Fruit fly (Drosophila melanogaster) whole organism, embryonic: ENCODE data around the gene CG33306.

ENCODE experiments used
- Atf6 ChIP-seq: fragments of 200-800 bp; sonication (Bioruptor generic); IDR thresholded peaks from 2 replicates; pipeline ENCODE4 v1.3.6; 2022; ENCODE audit warnings: missing biosample characterization, missing genetic modification characterization
- B-H2 ChIP-seq: fragments of 200-800 bp; sonication (Bioruptor generic); optimal IDR thresholded peaks from 2 replicates; lab custom pipeline; 2018; ENCODE audit warnings: missing biosample characterization, mild to moderate bottlenecking, missing genetic modification characterization
- CG1024 ChIP-seq: fragments of 200-800 bp; sonication (Bioruptor generic); IDR thresholded peaks from 2 replicates; pipeline ENCODE4 v1.3.6; 2022; ENCODE audit warnings: missing biosample characterization, missing genetic modification characterization
- CG10462 ChIP-seq: fragments of 200-800 bp; sonication (Bioruptor generic); optimal IDR thresholded peaks from 2 replicates; lab custom pipeline; 2016; ENCODE audit warnings: missing biosample characterization, missing genetic modification characterization
- CG10565 ChIP-seq: fragments of 200-800 bp; sonication (Bioruptor generic); optimal IDR thresholded peaks from 3 replicates; lab custom pipeline; 2016; ENCODE audit warnings: missing biosample characterization, mild to moderate bottlenecking, missing genetic modification characterization
- CG12071 ChIP-seq: fragments of 200-800 bp; sonication (Bioruptor generic); optimal IDR thresholded peaks from 3 replicates; lab custom pipeline; 2018; ENCODE audit warnings: missing biosample characterization, mild to moderate bottlenecking, missing genetic modification characterization
- CG13424 ChIP-seq: fragments of 200-800 bp; sonication (Bioruptor generic); optimal IDR thresholded peaks from 2 replicates; lab custom pipeline; 2019; ENCODE audit warnings: missing biosample characterization, mild to moderate bottlenecking, missing genetic modification characterization, moderate library complexity
- CG14014 ChIP-seq: fragments of 200-800 bp; sonication (Bioruptor generic); IDR thresholded peaks from 2 replicates; pipeline ENCODE4 v1.3.6; 2022; ENCODE audit warnings: missing biosample characterization, missing genetic modification characterization
- CG1529 ChIP-seq: fragments of 200-800 bp; sonication (Bioruptor generic); optimal IDR thresholded peaks from 3 replicates; lab custom pipeline; 2018; ENCODE audit warnings: missing biosample characterization, missing genetic modification characterization
- CG15601 ChIP-seq: fragments of 200-800 bp; sonication (Bioruptor generic); optimal IDR thresholded peaks from 3 replicates; lab custom pipeline; 2019; ENCODE audit warnings: missing biosample characterization, mild to moderate bottlenecking, missing genetic modification characterization, moderate library complexity
- CG2120 ChIP-seq: fragments of 200-800 bp; sonication (Bioruptor generic); optimal IDR thresholded peaks from 3 replicates; lab custom pipeline; 2016; ENCODE audit warnings: missing biosample characterization, missing genetic modification characterization
- CG2199 ChIP-seq: fragments of 200-800 bp; sonication (Bioruptor generic); IDR thresholded peaks from 3 replicates; pipeline ENCODE4 v1.3.6; 2022; ENCODE audit warnings: missing biosample characterization, missing genetic modification characterization
- CG3065 ChIP-seq: fragments of 200-800 bp; sonication (Bioruptor generic); optimal IDR thresholded peaks from 2 replicates; lab custom pipeline; 2016; ENCODE audit warnings: missing biosample characterization, missing genetic modification characterization
- CG31224 ChIP-seq: fragments of 200-800 bp; sonication (Bioruptor generic); IDR thresholded peaks from 2 replicates; pipeline ENCODE4 v1.3.6; 2022; ENCODE audit warnings: missing biosample characterization, missing genetic modification characterization
- CG3163 ChIP-seq: fragments of 200-800 bp; sonication (Bioruptor generic); optimal IDR thresholded peaks from 3 replicates; lab custom pipeline; 2016; ENCODE audit warnings: missing biosample characterization, missing genetic modification characterization
- CG3281 ChIP-seq: fragments of 200-800 bp; sonication (Bioruptor generic); optimal IDR thresholded peaks from 3 replicates; lab custom pipeline; 2017; ENCODE audit warnings: missing biosample characterization, mild to moderate bottlenecking, missing genetic modification characterization
- CG34376 ChIP-seq: fragments of 200-800 bp; sonication (Bioruptor generic); optimal IDR thresholded peaks from 2 replicates; lab custom pipeline; 2018; ENCODE audit warnings: missing biosample characterization, mild to moderate bottlenecking, missing genetic modification characterization
- CG3726 ChIP-seq: fragments of 200-800 bp; sonication (Bioruptor generic); IDR thresholded peaks from 3 replicates; pipeline ENCODE4, ENCODE4 v1.3.6; 2022; ENCODE audit warnings: missing biosample characterization, missing genetic modification characterization
- CG4360 ChIP-seq: fragments of 200-800 bp; sonication (Bioruptor generic); IDR thresholded peaks from 2 replicates; pipeline ENCODE4 v1.3.6; 2022; ENCODE audit warnings: missing biosample characterization, missing genetic modification characterization
- CG4707 ChIP-seq: fragments of 200-800 bp; sonication (Bioruptor generic); optimal IDR thresholded peaks from 2 replicates; lab custom pipeline; 2018; ENCODE audit warnings: missing biosample characterization, mild to moderate bottlenecking, missing genetic modification characterization, moderate library complexity
- CG5180 ChIP-seq: fragments of 200-800 bp; sonication (Bioruptor generic); optimal IDR thresholded peaks from 3 replicates; lab custom pipeline; 2017; ENCODE audit warnings: missing biosample characterization, missing genetic modification characterization, mild to moderate bottlenecking, moderate library complexity, missing genetic modification reagents
- CG5245 ChIP-seq: fragments of 200-800 bp; sonication (Bioruptor generic); optimal IDR thresholded peaks from 3 replicates; lab custom pipeline; 2016; ENCODE audit warnings: missing biosample characterization, missing genetic modification characterization
- CG5953 ChIP-seq: fragments of 200-800 bp; sonication (Bioruptor generic); IDR thresholded peaks from 2 replicates; pipeline ENCODE4 v1.3.6; 2022; ENCODE audit warnings: missing biosample characterization, missing genetic modification characterization
- CG6175 ChIP-seq: fragments of 200-800 bp; sonication (Bioruptor generic); IDR thresholded peaks from 3 replicates; pipeline ENCODE4 v1.3.6; 2022; ENCODE audit warnings: missing biosample characterization, missing genetic modification characterization
- CG6765 ChIP-seq: fragments of 200-800 bp; sonication (Bioruptor generic); optimal IDR thresholded peaks from 3 replicates; lab custom pipeline; 2017; ENCODE audit warnings: missing biosample characterization, mild to moderate bottlenecking, missing genetic modification characterization
- CG9797 ChIP-seq: fragments of 200-800 bp; sonication (Bioruptor generic); optimal IDR thresholded peaks from 3 replicates; lab custom pipeline; 2018; ENCODE audit warnings: missing biosample characterization, mild to moderate bottlenecking, missing genetic modification characterization
- D ChIP-seq, 2 experiments: fragments of 200-800 bp in 1 of 2; fragments of >200 bp in 1 of 2; sonication (Bioruptor generic) in 1 of 2; optimal IDR thresholded peaks; 2 replicates in 1 of 2; 3 replicates in 1 of 2; lab custom pipeline; 2017; ENCODE audit warnings: mild to moderate bottlenecking in 1 of 2, missing biosample characterization in 1 of 2, missing genetic modification characterization in 1 of 2, missing genetic modification reagents in 1 of 2
- Drgx ChIP-seq: fragments of 200-800 bp; sonication (Bioruptor generic); IDR thresholded peaks from 2 replicates; pipeline ENCODE4 v1.3.6; 2022; ENCODE audit warnings: missing biosample characterization, missing genetic modification characterization
- H2.0 ChIP-seq: fragments of 200-800 bp; sonication (Bioruptor generic); IDR thresholded peaks from 2 replicates; pipeline ENCODE4 v1.3.6; 2022; ENCODE audit warnings: missing biosample characterization, missing genetic modification characterization
- HLH4C ChIP-seq: fragments of 200-800 bp; sonication (Bioruptor generic); IDR thresholded peaks from 3 replicates; pipeline ENCODE4 v1.3.6; 2022; ENCODE audit warnings: missing biosample characterization, missing genetic modification characterization; ENCODE audit not compliant: partially characterized antibody
- HmgD ChIP-seq: fragments of 200-800 bp; sonication (Bioruptor generic); optimal IDR thresholded peaks from 3 replicates; lab custom pipeline; 2016; ENCODE audit warnings: missing biosample characterization, missing genetic modification characterization
- Hr3 ChIP-seq: fragments of 200-800 bp; sonication (Bioruptor generic); optimal IDR thresholded peaks from 3 replicates; lab custom pipeline; 2016; ENCODE audit warnings: missing biosample characterization, missing genetic modification characterization
- Kr ChIP-seq: fragments of 200-800 bp; sonication (Bioruptor generic); optimal IDR thresholded peaks from 2 replicates; lab custom pipeline; 2017; ENCODE audit warnings: missing biosample characterization, mild to moderate bottlenecking, missing genetic modification characterization
- Med ChIP-seq: fragments of 200-800 bp; sonication (Bioruptor generic); peaks from one replicate; lab custom pipeline; 2016; ENCODE audit warnings: missing biosample characterization, missing genetic modification characterization, mild to moderate bottlenecking, inconsistent platforms, moderate library complexity
- Meics ChIP-seq: fragments of 200-800 bp; sonication (Bioruptor generic); optimal IDR thresholded peaks from 2 replicates; lab custom pipeline; 2017; ENCODE audit warnings: missing biosample characterization, mild to moderate bottlenecking, missing genetic modification characterization
- NfI ChIP-seq: fragments of 200-800 bp; sonication (Bioruptor generic); optimal IDR thresholded peaks from 3 replicates; lab custom pipeline; 2018; ENCODE audit warnings: missing biosample characterization, mild to moderate bottlenecking, missing genetic modification characterization, moderate library complexity
- Oli ChIP-seq: fragments of 200-800 bp; sonication (Bioruptor generic); optimal IDR thresholded peaks from 2 replicates; lab custom pipeline; 2018; ENCODE audit warnings: missing biosample characterization, mild to moderate bottlenecking, missing genetic modification characterization, moderate library complexity
- Sox102F ChIP-seq: fragments of 200-800 bp; sonication (Bioruptor generic); optimal IDR thresholded peaks from 2 replicates; lab custom pipeline; 2018; ENCODE audit warnings: missing biosample characterization, mild to moderate bottlenecking, missing genetic modification characterization, moderate library complexity
- Sry-β ChIP-seq: fragments of 200-800 bp; sonication (Bioruptor generic); optimal IDR thresholded peaks from 2 replicates; lab custom pipeline; 2018; ENCODE audit warnings: missing biosample characterization, mild to moderate bottlenecking, missing genetic modification characterization, moderate library complexity
- Tbp ChIP-seq: fragments of >200 bp; optimal IDR thresholded peaks from 2 replicates; lab custom pipeline; 2018; ENCODE audit warnings: missing biosample characterization, missing genetic modification characterization
- ash1 ChIP-seq: fragments of 200-800 bp; sonication (Bioruptor generic); optimal IDR thresholded peaks from 2 replicates; lab custom pipeline; 2018; ENCODE audit warnings: missing biosample characterization, mild to moderate bottlenecking, missing genetic modification characterization
- bbx ChIP-seq: fragments of 200-800 bp; sonication (Bioruptor generic); IDR thresholded peaks from 2 replicates; pipeline ENCODE4 v1.3.6; 2022; ENCODE audit warnings: missing biosample characterization, missing genetic modification characterization; ENCODE audit not compliant: partially characterized antibody
- fru ChIP-seq: fragments of >200 bp; optimal IDR thresholded peaks from 2 replicates; lab custom pipeline; 2017
- gcm2 ChIP-seq: fragments of 200-800 bp; sonication (Bioruptor generic); optimal IDR thresholded peaks from 2 replicates; lab custom pipeline; 2016; ENCODE audit warnings: missing biosample characterization, missing genetic modification characterization
- gfzf ChIP-seq: fragments of 200-800 bp; sonication (Bioruptor generic); optimal IDR thresholded peaks from 2 replicates; lab custom pipeline; 2016; ENCODE audit warnings: missing biosample characterization, mild to moderate bottlenecking, missing genetic modification characterization, moderate library complexity
- ken ChIP-seq: fragments of 200-800 bp; sonication (Bioruptor generic); IDR thresholded peaks from 3 replicates; pipeline ENCODE4 v1.3.6; 2022; ENCODE audit warnings: missing biosample characterization, missing genetic modification characterization
- nau ChIP-seq: fragments of 200-800 bp; sonication (Bioruptor generic); optimal IDR thresholded peaks from 3 replicates; lab custom pipeline; 2017; ENCODE audit warnings: missing biosample characterization, mild to moderate bottlenecking, missing genetic modification characterization, missing genetic modification reagents
- odd ChIP-seq: fragments of 200-800 bp; sonication (Bioruptor generic); optimal IDR thresholded peaks from 2 replicates; lab custom pipeline; 2017; ENCODE audit warnings: missing biosample characterization, mild to moderate bottlenecking, missing genetic modification characterization
- p53 ChIP-seq: fragments of 200-800 bp; sonication (Bioruptor generic); optimal IDR thresholded peaks from 2 replicates; lab custom pipeline; 2016; ENCODE audit warnings: missing biosample characterization, missing genetic modification characterization
- pnt ChIP-seq: fragments of 200-800 bp; sonication (Bioruptor generic); optimal IDR thresholded peaks from 3 replicates; lab custom pipeline; 2016; ENCODE audit warnings: missing biosample characterization, missing genetic modification characterization
- yki ChIP-seq: fragments of >200 bp; optimal IDR thresholded peaks from 3 replicates; lab custom pipeline; 2018
- zen2 ChIP-seq: fragments of 200-800 bp; sonication (Bioruptor generic); IDR thresholded peaks from 3 replicates; pipeline ENCODE4 v1.3.6; 2022; ENCODE audit warnings: missing biosample characterization, missing genetic modification characterization; ENCODE audit not compliant: partially characterized antibody

The CG33306 gene

dm6 chr2L:13833058-13833457 lies 10.5 kb downstream of the CG33306 start, which contains the start of the genes GatC, PolG2 and Polr2C (continued):
- TF ChIP-seq HLH4C (GFP tag; lab: Robert Waterston, UW) (peak; percentile 93), Drgx (no peak), CG6765 (no peak), fru (lab: Kevin White, UChicago) (no peak), CG2120 (GFP tag; lab: Kevin White, UChicago) (peak; percentile 70), CG5953 (GFP tag; lab: Robert Waterston, UW) (no peak), Atf6 (GFP tag; lab: Robert Waterston, UW) (no peak), Sry-β (GFP tag; lab: Kevin White, UChicago) (peak; percentile 81), CG4707 (GFP tag; lab: Kevin White, UChicago) (no peak), H2.0 (GFP tag; lab: Robert Waterston, UW) (peak; percentile 31; the same call in 1 of the 2 replicates), CG14014 (peak; percentile 43; the same call in 1 of the 2 replicates), Hr3 (GFP tag; lab: Kevin White, UChicago) (peak; percentile 52), CG3065 (GFP tag; lab: Kevin White, UChicago) (no peak), D (optimal IDR thresholded peaks at IDR 0.05; lab: Kevin White, UChicago) (no peak), D (GFP tag; optimal IDR thresholded peaks at IDR 0.05; lab: Kevin White, UChicago) (no peak), CG9797 (GFP tag; lab: Kevin White, UChicago) (peak; percentile 5), odd (GFP tag; lab: Kevin White, UChicago) (no peak), Tbp (GFP tag; lab: Kevin White, UChicago) (no peak), CG2199 (no peak), CG12071 (GFP tag; lab: Kevin White, UChicago) (no peak), ken (GFP tag; lab: Robert Waterston, UW) (peak; percentile 47; the same call in 1 of the 3 replicates), p53 (GFP tag; lab: Kevin White, UChicago) (no peak), Meics (no peak), gcm2 (GFP tag; lab: Kevin White, UChicago) (no peak), CG1529 (GFP tag; lab: Kevin White, UChicago) (no peak), CG15601 (tag; lab: Kevin White, UChicago) (peak; percentile 35), nau (GFP tag; lab: Kevin White, UChicago) (no peak), ash1 (GFP tag; lab: Kevin White, UChicago) (no peak), CG4360 (GFP tag; lab: Robert Waterston, UW) (no peak), yki (lab: Kevin White, UChicago) (no peak), CG3163 (GFP tag; lab: Kevin White, UChicago) (no peak), CG3726 (no peak), pnt (GFP tag; lab: Kevin White, UChicago) (peak; percentile 11), CG6175 (no peak), Kr (GFP tag; lab: Kevin White, UChicago) (peak; percentile 83), CG3281 (no peak), CG5245 (GFP tag; lab: Kevin White, UChicago) (no peak), gfzf (GFP tag; lab: Kevin White, UChicago) (peak; percentile 52), CG1024 (GFP tag; lab: Robert Waterston, UW) (no peak), B-H2 (GFP tag; lab: Kevin White, UChicago) (peak; percentile 22), CG34376 (GFP tag; lab: Kevin White, UChicago) (no peak), Oli (no peak), CG5180 (no peak), zen2 (GFP tag; lab: Robert Waterston, UW) (peak; percentile 56; the same call in 2 of the 3 replicates), Med (GFP tag; lab: Kevin White, UChicago) (peak; percentile 81), CG13424 (peak; percentile 43), bbx (GFP tag; lab: Robert Waterston, UW) (peak; percentile 76), CG10462 (GFP tag; lab: Kevin White, UChicago) (peak; percentile 16), NfI (peak; percentile 60), HmgD (peak; percentile 65), CG10565 (GFP tag; lab: Kevin White, UChicago) (no peak), CG31224 (GFP tag; lab: Robert Waterston, UW) (no peak), Sox102F (GFP tag; lab: Kevin White, UChicago) (no peak)
